Worm (Caenorhabditis elegans) whole organism, mixed stage, embryonic: ENCODE results near the gene lron-10.

Source experiments
- bed-3 ChIP-seq: fragments of 200-800 bp; sonication (Bioruptor generic); optimal IDR thresholded peaks from 3 replicates; lab custom pipeline; 2018; ENCODE audit warnings: mild to moderate bottlenecking, missing genetic modification characterization, moderate library complexity, missing compliant biosample characterization
- blmp-1 ChIP-seq: fragments of 150-350 bp; optimal IDR thresholded peaks from 2 replicates; lab custom pipeline; 2014; ENCODE audit warnings: missing biosample characterization, missing genetic modification characterization
- ceh-39 ChIP-seq: fragments of 150-350 bp; optimal IDR thresholded peaks from 2 replicates; lab custom pipeline; 2014; ENCODE audit warnings: missing biosample characterization, missing genetic modification characterization
- ceh-43 ChIP-seq: fragments of 200-800 bp; sonication (Bioruptor generic); optimal IDR thresholded peaks from 2 replicates; lab custom pipeline; 2018; ENCODE audit warnings: mild to moderate bottlenecking, missing genetic modification characterization, moderate library complexity, missing compliant biosample characterization
- ceh-83 ChIP-seq: fragments of 200-800 bp; sonication (Bioruptor generic); optimal IDR thresholded peaks from 2 replicates; lab custom pipeline; 2018; ENCODE audit warnings: mild to moderate bottlenecking, missing genetic modification characterization, missing compliant biosample characterization
- cnd-1 ChIP-seq: fragments of 200-800 bp; sonication (Bioruptor generic); optimal IDR thresholded peaks from 2 replicates; lab custom pipeline; 2018; ENCODE audit warnings: mild to moderate bottlenecking, missing genetic modification characterization, missing compliant biosample characterization
- drap-1 ChIP-seq: fragments of 200-800 bp; sonication (Bioruptor generic); optimal IDR thresholded peaks from 3 replicates; lab custom pipeline; 2018; ENCODE audit warnings: mild to moderate bottlenecking, missing genetic modification characterization, missing compliant biosample characterization
- elt-1 ChIP-seq: sonication (generic microtip); optimal IDR thresholded peaks from 2 replicates; lab custom pipeline; 2017; ENCODE audit warnings: missing genetic modification characterization, mild to moderate bottlenecking, missing compliant biosample characterization, antibody characterized with exemption, moderate library complexity, borderline replicate concordance; ENCODE audit not compliant: insufficient read depth
- elt-3 ChIP-seq: fragments of 150-350 bp; optimal IDR thresholded peaks from 2 replicates; lab custom pipeline; 2014; ENCODE audit warnings: missing biosample characterization, missing genetic modification characterization
- flh-1 ChIP-seq: fragments of 200-800 bp; sonication (Bioruptor generic); optimal IDR thresholded peaks from 2 replicates; lab custom pipeline; 2018; ENCODE audit warnings: mild to moderate bottlenecking, missing genetic modification characterization, moderate library complexity, missing compliant biosample characterization
- ham-2 ChIP-seq: fragments of 200-800 bp; sonication (Bioruptor generic); optimal IDR thresholded peaks from 2 replicates; lab custom pipeline; 2018; ENCODE audit warnings: mild to moderate bottlenecking, missing genetic modification characterization, missing compliant biosample characterization
- hlh-1 ChIP-seq: fragments of 150-350 bp; optimal IDR thresholded peaks from 2 replicates; lab custom pipeline; 2014; ENCODE audit warnings: missing biosample characterization, missing genetic modification reagents, missing genetic modification characterization
- lin-13 ChIP-seq: fragments of 150-350 bp; optimal IDR thresholded peaks from 2 replicates; lab custom pipeline; 2014; ENCODE audit warnings: missing biosample characterization, missing genetic modification characterization
- lin-32 ChIP-seq: fragments of 200-800 bp; sonication (Bioruptor generic); optimal IDR thresholded peaks from 2 replicates; lab custom pipeline; 2018; ENCODE audit warnings: mild to moderate bottlenecking, missing genetic modification characterization, missing compliant biosample characterization
- lsy-2 ChIP-seq: fragments of 150-350 bp; optimal IDR thresholded peaks from 2 replicates; lab custom pipeline; 2014; ENCODE audit warnings: missing biosample characterization, missing genetic modification characterization
- mab-5 ChIP-seq: fragments of 150-350 bp; optimal IDR thresholded peaks from 2 replicates; lab custom pipeline; 2014; ENCODE audit warnings: missing biosample characterization, missing genetic modification characterization
- mep-1 ChIP-seq: fragments of 150-350 bp; optimal IDR thresholded peaks from 2 replicates; lab custom pipeline; 2017; ENCODE audit warnings: missing biosample characterization, missing genetic modification reagents, missing genetic modification characterization, inconsistent platforms
- mls-2 ChIP-seq: sonication (generic microtip); optimal IDR thresholded peaks from 2 replicates; lab custom pipeline; 2016; ENCODE audit warnings: mild to moderate bottlenecking, missing genetic modification characterization, moderate library complexity, missing compliant biosample characterization
- nhr-2 ChIP-seq: fragments of 150-350 bp; optimal IDR thresholded peaks from 2 replicates; lab custom pipeline; 2014; ENCODE audit warnings: missing biosample characterization, missing genetic modification characterization
- nhr-237 ChIP-seq: fragments of 150-350 bp; optimal IDR thresholded peaks from 2 replicates; lab custom pipeline; 2014; ENCODE audit warnings: missing biosample characterization, missing genetic modification characterization
- nhr-28 ChIP-seq: fragments of 150-350 bp; optimal IDR thresholded peaks from 2 replicates; lab custom pipeline; 2014; ENCODE audit warnings: missing biosample characterization, missing genetic modification characterization
- nhr-76 ChIP-seq: sonication (generic microtip); optimal IDR thresholded peaks from 2 replicates; lab custom pipeline; 2017; ENCODE audit warnings: missing biosample characterization, missing genetic modification characterization
- pha-4 ChIP-seq: fragments of 150-350 bp; optimal IDR thresholded peaks from 2 replicates; lab custom pipeline; 2018; ENCODE audit warnings: missing biosample characterization, missing genetic modification reagents, missing genetic modification characterization
- sem-2 ChIP-seq: fragments of 200-800 bp; sonication (Bioruptor generic); optimal IDR thresholded peaks from 2 replicates; lab custom pipeline; 2018; ENCODE audit warnings: mild to moderate bottlenecking, missing genetic modification characterization, missing compliant biosample characterization
- snpc-4 ChIP-seq: fragments of 150-350 bp; optimal IDR thresholded peaks from 2 replicates; lab custom pipeline; 2014; ENCODE audit warnings: missing biosample characterization, missing genetic modification characterization
- sptf-1 ChIP-seq: sonication (generic microtip); optimal IDR thresholded peaks from 2 replicates; lab custom pipeline; 2017; ENCODE audit warnings: mild to moderate bottlenecking, missing genetic modification characterization, moderate library complexity, missing compliant biosample characterization
- tbx-8 ChIP-seq: fragments of 200-800 bp; sonication (Bioruptor generic); optimal IDR thresholded peaks from 2 replicates; lab custom pipeline; 2018; ENCODE audit warnings: mild to moderate bottlenecking, missing genetic modification characterization, moderate library complexity, missing compliant biosample characterization
- unc-120 ChIP-seq: sonication (generic microtip); optimal IDR thresholded peaks from 2 replicates; lab custom pipeline; 2017; ENCODE audit warnings: missing genetic modification characterization, missing compliant biosample characterization; ENCODE audit not compliant: poor library complexity, severe bottlenecking
- unc-39 ChIP-seq: fragments of 150-350 bp; optimal IDR thresholded peaks from 2 replicates; lab custom pipeline; 2014; ENCODE audit warnings: missing biosample characterization, missing genetic modification characterization
- unc-62 ChIP-seq: fragments of 150-350 bp; optimal IDR thresholded peaks from 2 replicates; lab custom pipeline; 2014; ENCODE audit warnings: missing biosample characterization, missing genetic modification reagents, missing genetic modification characterization
- zip-8 ChIP-seq: fragments of 150-350 bp; optimal IDR thresholded peaks from 2 replicates; lab custom pipeline; 2014; ENCODE audit warnings: missing biosample characterization, missing genetic modification characterization
- ztf-11 ChIP-seq: fragments of 150-350 bp; optimal IDR thresholded peaks from 2 replicates; lab custom pipeline; 2014; ENCODE audit warnings: missing biosample characterization, missing genetic modification characterization

Gene lron-10

DNA sequence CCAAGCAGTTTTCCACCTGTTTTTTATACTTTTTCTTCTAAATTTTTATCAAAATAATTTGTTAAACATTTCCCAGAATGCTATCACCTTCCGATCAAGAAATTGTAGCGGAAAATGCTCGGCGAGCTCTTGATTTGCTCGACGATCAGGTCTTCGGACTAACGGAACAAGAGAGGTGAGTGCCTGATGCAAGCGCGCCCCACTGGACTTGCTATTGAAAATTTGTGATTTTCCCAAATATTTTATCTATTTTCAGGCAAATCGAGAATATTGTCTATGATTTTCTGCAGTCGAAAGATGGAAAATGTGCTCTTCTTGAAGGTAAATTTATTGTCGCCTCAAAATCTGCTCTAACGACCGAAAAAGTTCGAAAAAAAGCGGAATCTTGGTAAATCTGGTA is 24.9 kb upstream of the lron-10 start, which contains the start of gene orc-4:
Gene orc-4 (plus strand): TSS at position 77 of the 400 bp plus-strand sequence.
- TF ChIP-seq flh-1 (no peak), sptf-1 (tag; lab: Kevin White, UChicago) (no peak), hlh-1 (tag; lab: Kevin White, UChicago) (no peak), nhr-28 (no peak), ham-2 (GFP tag; lab: Kevin White, UChicago) (no peak), mls-2 (tag; lab: Kevin White, UChicago) (no peak)

DNA sequence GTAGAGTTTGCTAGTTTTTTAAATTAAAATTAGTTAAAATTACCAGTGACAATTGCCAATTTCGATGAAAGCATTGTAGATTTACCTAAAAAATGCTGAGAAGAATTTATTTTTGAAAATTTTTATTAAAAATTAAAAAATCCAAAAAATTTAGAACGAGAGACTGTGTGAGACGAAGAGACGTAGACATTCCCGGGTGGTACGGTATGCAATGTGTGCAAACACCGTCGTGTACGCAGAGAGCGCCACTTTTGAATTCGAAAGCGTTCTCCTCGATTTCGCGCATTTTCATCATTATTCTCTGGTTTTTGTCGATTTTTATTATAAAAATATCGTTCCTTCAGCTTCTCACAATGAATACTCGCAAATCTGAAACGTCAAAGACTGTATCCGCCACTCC is 21.6 kb upstream of the lron-10 start, which contains the start of the genes dhs-11 and orc-1:
Gene dhs-11 (minus strand): TSS at position 85 of the 400 bp plus-strand sequence.
Gene orc-1 (plus strand): TSS at position 349 of the 400 bp plus-strand sequence.
- TF ChIP-seq mep-1 (tag; lab: Kevin White, UChicago), result peak; percentile 58
- peak; percentile 25 for TF ChIP-seq sptf-1 (tag; lab: Kevin White, UChicago)
- no peak for TF ChIP-seq ham-2 (GFP tag; lab: Kevin White, UChicago)
- peak; percentile 15 for TF ChIP-seq lin-13
- peak; percentile 97 for TF ChIP-seq lsy-2 (tag; lab: Kevin White, UChicago)
- TF ChIP-seq tbx-8 (GFP tag; lab: Kevin White, UChicago), result no peak

DNA sequence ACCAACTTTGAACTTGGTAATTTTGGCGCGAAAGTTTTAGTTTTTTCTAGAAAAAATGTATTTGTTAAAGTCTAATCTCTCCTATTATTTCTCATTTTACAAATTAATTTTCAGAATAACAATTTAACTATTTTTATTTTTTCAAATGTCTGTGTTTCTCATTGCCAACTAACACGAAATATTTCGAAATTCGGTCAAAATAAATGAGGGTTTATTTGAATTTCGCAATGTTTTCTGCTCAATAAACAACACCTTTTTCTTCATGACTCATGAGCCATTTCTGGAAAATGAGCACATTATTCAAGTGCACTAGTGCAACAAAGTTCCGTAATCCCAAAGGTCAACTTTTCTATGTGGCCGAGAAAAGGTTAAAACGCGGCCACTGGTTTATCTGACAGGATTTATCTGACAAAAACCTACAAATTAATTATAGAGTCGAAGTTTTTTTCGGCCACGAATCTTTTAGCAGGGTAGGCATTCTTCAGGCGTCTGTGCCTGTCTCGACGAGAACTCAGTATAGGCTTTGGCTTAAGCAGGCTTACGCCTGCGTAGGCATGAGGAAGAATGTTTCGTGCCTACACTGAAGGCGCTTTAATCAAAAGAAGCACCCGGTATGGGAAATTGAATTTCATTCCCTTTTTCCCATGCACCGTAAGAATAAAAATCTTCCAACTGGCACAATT is 17.3 kb upstream of the lron-10 start, which contains the start of gene Y39A1A.27:
Gene Y39A1A.27 (plus strand): TSS at position 633 of the 683 bp plus-strand sequence.
- no peak for TF ChIP-seq sem-2 (GFP tag; lab: Kevin White, UChicago)
- no peak for TF ChIP-seq mep-1 (tag; lab: Kevin White, UChicago)
- TF ChIP-seq hlh-1 (tag; lab: Kevin White, UChicago), result no peak
- no peak for TF ChIP-seq blmp-1 (tag; lab: Kevin White, UChicago)
- no peak for TF ChIP-seq lin-13
- TF ChIP-seq cnd-1 (tag; lab: Kevin White, UChicago), result no peak
- no peak for TF ChIP-seq unc-120 (tag; lab: Kevin White, UChicago)
- TF ChIP-seq lin-32 (GFP tag; lab: Kevin White, UChicago), result no peak
- TF ChIP-seq nhr-28, result no peak
- TF ChIP-seq drap-1, result no peak
- no peak for TF ChIP-seq mls-2 (tag; lab: Kevin White, UChicago)

DNA sequence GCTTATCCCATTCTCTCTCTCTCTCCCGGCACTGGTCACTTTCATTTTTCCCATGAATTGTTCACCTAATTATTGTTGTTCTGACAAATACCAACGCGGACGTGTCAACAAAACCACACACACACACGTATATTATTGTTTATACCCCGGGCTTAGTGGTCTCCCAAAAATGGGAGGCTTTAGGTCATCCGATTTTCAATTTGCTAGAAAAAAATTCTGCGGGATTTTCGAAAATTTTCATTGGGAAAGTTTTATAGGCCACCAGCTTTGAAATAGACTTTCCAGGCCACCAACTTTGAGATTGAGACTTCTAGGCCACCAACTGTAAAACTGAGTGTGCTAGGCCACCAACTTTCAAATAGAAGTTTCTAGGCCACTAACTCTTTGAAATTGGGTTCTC is 16.8 kb upstream of the lron-10 start:
- TF ChIP-seq lin-32 (GFP tag; lab: Kevin White, UChicago) (no peak), nhr-237 (tag; lab: Kevin White, UChicago) (no peak), lin-13 (no peak), bed-3 (GFP tag; lab: Kevin White, UChicago) (no peak), ham-2 (GFP tag; lab: Kevin White, UChicago) (no peak), elt-3 (tag; lab: Kevin White, UChicago) (no peak), pha-4 (no peak)

DNA sequence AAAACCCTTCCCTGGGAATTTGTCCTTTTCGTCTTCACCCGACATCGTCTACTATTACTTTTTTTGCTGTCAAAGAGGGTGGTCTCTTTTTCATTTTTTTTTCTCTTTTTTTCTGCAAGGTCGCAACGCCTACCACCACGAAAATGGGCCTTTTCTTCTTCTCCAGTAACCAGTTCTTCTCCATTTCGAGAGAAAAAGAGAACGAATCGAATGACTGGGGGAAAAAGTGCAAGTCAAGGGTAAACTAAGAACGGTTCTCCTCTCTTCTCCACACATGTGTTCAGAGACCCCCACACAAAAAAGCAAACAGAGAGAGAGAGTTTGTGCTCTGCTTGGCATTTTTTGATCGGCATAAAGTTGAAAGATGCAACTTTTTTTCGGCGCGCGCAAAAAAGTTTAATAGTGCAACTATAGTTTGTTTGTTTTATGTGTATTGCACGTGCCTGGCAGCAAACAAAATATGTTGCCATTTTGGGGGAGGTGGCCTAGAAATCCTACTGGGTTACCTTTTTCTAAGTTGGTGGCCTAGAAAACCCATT is 15.4 kb upstream of the lron-10 start:
- TF ChIP-seq nhr-2, result no peak
- no peak for TF ChIP-seq sem-2 (GFP tag; lab: Kevin White, UChicago)
- TF ChIP-seq drap-1, result no peak
- no peak for TF ChIP-seq nhr-28
- no peak for TF ChIP-seq zip-8 (tag; lab: Kevin White, UChicago)
- TF ChIP-seq mep-1 (tag; lab: Kevin White, UChicago), result no peak
- TF ChIP-seq ztf-11 (tag; lab: Kevin White, UChicago), result no peak
- TF ChIP-seq pha-4, result no peak
- TF ChIP-seq nhr-237 (tag; lab: Kevin White, UChicago), result no peak
- no peak for TF ChIP-seq elt-1
- no peak for TF ChIP-seq tbx-8 (GFP tag; lab: Kevin White, UChicago)
- TF ChIP-seq, all 35 proteins: peak for 0

DNA sequence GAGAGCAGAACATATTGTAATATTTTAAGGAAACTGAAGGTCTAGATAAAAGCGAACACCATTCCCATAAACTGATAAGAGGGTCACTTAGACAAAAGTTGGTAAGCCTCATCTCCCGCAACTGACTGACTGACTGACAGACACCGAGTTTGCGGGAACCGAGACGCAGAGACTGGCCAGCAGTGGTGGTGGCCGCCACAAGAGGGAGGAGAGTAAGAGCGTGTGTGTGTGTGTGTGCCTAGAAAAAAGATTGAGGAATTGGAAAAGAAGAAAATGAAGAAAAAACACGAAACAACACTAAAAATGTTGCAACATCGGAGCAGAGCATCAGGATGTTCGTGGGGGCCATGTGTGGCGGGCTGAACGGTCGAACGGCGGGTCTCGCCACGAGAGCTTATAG is 13.4 kb upstream of the lron-10 start:
- TF ChIP-seq lin-13, result no peak

DNA sequence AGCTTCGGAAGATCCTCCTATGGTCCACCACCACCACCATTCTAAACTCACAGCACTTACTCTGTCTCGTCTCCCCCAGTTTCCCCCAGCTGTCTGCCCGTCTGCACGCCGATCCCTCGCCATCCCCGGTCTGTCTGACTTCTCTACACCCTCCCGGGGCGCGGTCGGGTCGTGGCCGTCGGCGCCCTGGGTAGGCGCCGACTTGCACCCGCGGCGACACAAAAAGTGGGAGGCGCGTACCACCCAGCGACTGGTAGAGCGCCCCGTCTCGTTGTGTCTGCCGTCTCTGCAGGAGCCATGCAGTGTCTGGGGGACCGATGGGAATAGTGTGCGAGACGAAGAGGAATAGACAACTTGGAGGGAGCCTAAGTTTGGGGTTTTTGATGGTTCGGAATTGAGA is 12.9 kb upstream of the lron-10 start:
- TF ChIP-seq ceh-43 (GFP tag; lab: Kevin White, UChicago), result no peak
- TF ChIP-seq blmp-1 (tag; lab: Kevin White, UChicago), result no peak
- peak; percentile 16 for TF ChIP-seq bed-3 (GFP tag; lab: Kevin White, UChicago)
- no peak for TF ChIP-seq ceh-83
- no peak for TF ChIP-seq mab-5 (tag; lab: Kevin White, UChicago)
- TF ChIP-seq elt-3 (tag; lab: Kevin White, UChicago), result no peak
- TF ChIP-seq lsy-2 (tag; lab: Kevin White, UChicago), result peak; percentile 55
- no peak for TF ChIP-seq ham-2 (GFP tag; lab: Kevin White, UChicago)
- no peak for TF ChIP-seq ceh-39 (tag; lab: Kevin White, UChicago)
- no peak for TF ChIP-seq lin-32 (GFP tag; lab: Kevin White, UChicago)
- no peak for TF ChIP-seq tbx-8 (GFP tag; lab: Kevin White, UChicago)
- TF ChIP-seq mep-1 (tag; lab: Kevin White, UChicago), result peak; percentile 68
- no peak for TF ChIP-seq zip-8 (tag; lab: Kevin White, UChicago)
- TF ChIP-seq unc-120 (tag; lab: Kevin White, UChicago), result peak; percentile 35
- peak; percentile 56 for TF ChIP-seq nhr-237 (tag; lab: Kevin White, UChicago)
- no peak for TF ChIP-seq sem-2 (GFP tag; lab: Kevin White, UChicago)
- TF ChIP-seq ztf-11 (tag; lab: Kevin White, UChicago), result no peak
- TF ChIP-seq unc-39 (tag; lab: Kevin White, UChicago), result no peak
- peak; percentile 38 for TF ChIP-seq hlh-1 (tag; lab: Kevin White, UChicago)
- TF ChIP-seq cnd-1 (tag; lab: Kevin White, UChicago), result no peak
- no peak for TF ChIP-seq elt-1
- TF ChIP-seq nhr-28, result no peak
- no peak for TF ChIP-seq snpc-4 (tag; lab: Kevin White, UChicago)
- TF ChIP-seq nhr-76, result no peak
- TF ChIP-seq unc-62 (GFP tag; lab: Kevin White, UChicago), result peak; percentile 16
